Fruit fly (Drosophila melanogaster) whole organism, embryonic: ENCODE data around the gene UQCR-6.4L.
A peak's percentile ranks its signal among the peaks of the same experiment; 100 is the strongest.

ENCODE experiments used
- Atf-2 ChIP-seq: fragments of 200-800 bp; sonication (Bioruptor generic); optimal IDR thresholded peaks from 2 replicates; lab custom pipeline; 2016; ENCODE audit warnings: missing biosample characterization, missing genetic modification characterization
- Bdp1 ChIP-seq: fragments of 200-800 bp; sonication (Bioruptor generic); optimal IDR thresholded peaks from 3 replicates; lab custom pipeline; 2016; ENCODE audit warnings: missing biosample characterization, missing genetic modification characterization
- CG10565 ChIP-seq: fragments of 200-800 bp; sonication (Bioruptor generic); optimal IDR thresholded peaks from 3 replicates; lab custom pipeline; 2016; ENCODE audit warnings: missing biosample characterization, mild to moderate bottlenecking, missing genetic modification characterization
- CG10654 ChIP-seq: fragments of 200-800 bp; sonication (Bioruptor generic); optimal IDR thresholded peaks from 2 replicates; lab custom pipeline; 2016; ENCODE audit warnings: missing biosample characterization, missing genetic modification characterization
- CG10979 ChIP-seq: fragments of 200-800 bp; sonication (Bioruptor generic); optimal IDR thresholded peaks from 2 replicates; lab custom pipeline; 2018; ENCODE audit warnings: missing biosample characterization, mild to moderate bottlenecking, missing genetic modification characterization, moderate library complexity
- CG11456 ChIP-seq: fragments of 200-800 bp; sonication (Bioruptor generic); IDR thresholded peaks from 3 replicates; pipeline ENCODE4 v1.3.6; 2022; ENCODE audit warnings: missing biosample characterization, missing genetic modification characterization
- CG15514 ChIP-seq: fragments of 200-800 bp; sonication (Bioruptor generic); optimal IDR thresholded peaks from 3 replicates; lab custom pipeline; 2017; ENCODE audit warnings: missing biosample characterization, missing genetic modification characterization, mild to moderate bottlenecking, moderate library complexity, missing genetic modification reagents
- CG1602 ChIP-seq: fragments of 200-800 bp; sonication (Bioruptor generic); optimal IDR thresholded peaks from 3 replicates; lab custom pipeline; 2016; ENCODE audit warnings: missing biosample characterization, missing genetic modification characterization
- CG16779 ChIP-seq: fragments of 200-800 bp; sonication (Bioruptor generic); IDR thresholded peaks from 2 replicates; pipeline ENCODE4 v1.3.6; 2022; ENCODE audit warnings: missing biosample characterization, missing genetic modification characterization
- CG17328 ChIP-seq: fragments of 200-800 bp; sonication (Bioruptor generic); IDR thresholded peaks from 2 replicates; pipeline ENCODE4 v1.3.6; 2022; ENCODE audit warnings: missing biosample characterization, missing genetic modification characterization
- CG17568 ChIP-seq: fragments of 200-800 bp; sonication (Bioruptor generic); optimal IDR thresholded peaks from 2 replicates; lab custom pipeline; 2018; ENCODE audit warnings: missing biosample characterization, mild to moderate bottlenecking, missing genetic modification characterization, moderate library complexity
- CG2116 ChIP-seq: fragments of 200-800 bp; sonication (Bioruptor generic); optimal IDR thresholded peaks from 3 replicates; lab custom pipeline; 2018; ENCODE audit warnings: missing biosample characterization, mild to moderate bottlenecking, missing genetic modification characterization
- CG2678 ChIP-seq: fragments of 200-800 bp; sonication (Bioruptor generic); optimal IDR thresholded peaks from 3 replicates; lab custom pipeline; 2019; ENCODE audit warnings: missing biosample characterization, mild to moderate bottlenecking, missing genetic modification characterization, moderate library complexity
- CG2712 ChIP-seq: fragments of 200-800 bp; optimal IDR thresholded peaks from 3 replicates; lab custom pipeline; 2019; ENCODE audit warnings: missing biosample characterization, mild to moderate bottlenecking, missing genetic modification characterization, moderate library complexity
- CG3407 ChIP-seq: fragments of 200-800 bp; sonication (Bioruptor generic); optimal IDR thresholded peaks from 2 replicates; lab custom pipeline; 2018; ENCODE audit warnings: missing biosample characterization, mild to moderate bottlenecking, missing genetic modification characterization
- CG6175 ChIP-seq: fragments of 200-800 bp; sonication (Bioruptor generic); IDR thresholded peaks from 3 replicates; pipeline ENCODE4 v1.3.6; 2022; ENCODE audit warnings: missing biosample characterization, missing genetic modification characterization
- CG6654 ChIP-seq: fragments of 200-800 bp; sonication (Bioruptor generic); optimal IDR thresholded peaks from 2 replicates; lab custom pipeline; 2017; ENCODE audit warnings: missing biosample characterization, mild to moderate bottlenecking, missing genetic modification characterization
- CG8290 ChIP-seq, 3 experiments: fragments of 200-800 bp; sonication (Bioruptor generic); optimal IDR thresholded peaks; 2 replicates each; lab custom pipeline; 2016 to 2019; ENCODE audit warnings: missing biosample characterization in 3 of 3, missing genetic modification characterization in 3 of 3, mild to moderate bottlenecking in 2 of 3, moderate library complexity in 1 of 3
- CG8388 ChIP-seq: fragments of 200-800 bp; sonication (Bioruptor generic); optimal IDR thresholded peaks from 2 replicates; lab custom pipeline; 2019; ENCODE audit warnings: missing biosample characterization, mild to moderate bottlenecking, missing genetic modification characterization, moderate library complexity
- Dip3 ChIP-seq: fragments of 200-800 bp; sonication (Bioruptor generic); optimal IDR thresholded peaks from 3 replicates; lab custom pipeline; 2016; ENCODE audit warnings: missing biosample characterization, missing genetic modification characterization
- GATAe ChIP-seq: fragments of 200-800 bp; sonication (Bioruptor generic); conservative IDR thresholded peaks from 2 replicates; pipeline ENCODE4 v1.3.6; 2022; ENCODE audit warnings: missing biosample characterization, missing genetic modification characterization
- H15 ChIP-seq: fragments of 200-800 bp; sonication (Bioruptor generic); IDR thresholded peaks from 3 replicates; pipeline ENCODE4 v1.3.6; 2022; ENCODE audit warnings: missing biosample characterization, missing genetic modification characterization
- Nf-YA ChIP-seq: fragments of 200-800 bp; sonication (Bioruptor generic); IDR thresholded peaks from 2 replicates; pipeline ENCODE4 v1.3.6; 2022; ENCODE audit warnings: missing biosample characterization, missing genetic modification characterization
- Sox100B ChIP-seq: fragments of 200-800 bp; sonication (Bioruptor generic); optimal IDR thresholded peaks from 3 replicates; lab custom pipeline; 2018; ENCODE audit warnings: missing biosample characterization, mild to moderate bottlenecking, missing genetic modification characterization
- Ssrp ChIP-seq: fragments of 200-800 bp; sonication (Bioruptor generic); optimal IDR thresholded peaks from 2 replicates; lab custom pipeline; 2018; ENCODE audit warnings: missing biosample characterization, mild to moderate bottlenecking, missing genetic modification characterization, moderate library complexity
- Stat92E ChIP-seq, 3 experiments: fragments of >200 bp in 2 of 3; fragments of 200-800 bp in 1 of 3; sonication (Bioruptor generic) in 1 of 3; optimal IDR thresholded peaks; 2 replicates each; lab custom pipeline; 2017 to 2019; ENCODE audit warnings: missing biosample characterization in 3 of 3, missing genetic modification characterization in 3 of 3, mild to moderate bottlenecking in 1 of 3, moderate library complexity in 1 of 3
- Xrp1 ChIP-seq: fragments of 200-800 bp; sonication (Bioruptor generic); IDR thresholded peaks from 2 replicates; pipeline ENCODE4 v1.3.6; 2022; ENCODE audit warnings: missing biosample characterization, missing genetic modification characterization
- YL-1 ChIP-seq: fragments of 200-800 bp; sonication (Bioruptor generic); optimal IDR thresholded peaks from 3 replicates; lab custom pipeline; 2017; ENCODE audit warnings: missing biosample characterization, mild to moderate bottlenecking, missing genetic modification characterization
- ash1 ChIP-seq: fragments of 200-800 bp; sonication (Bioruptor generic); optimal IDR thresholded peaks from 2 replicates; lab custom pipeline; 2018; ENCODE audit warnings: missing biosample characterization, mild to moderate bottlenecking, missing genetic modification characterization
- ato ChIP-seq: fragments of 200-800 bp; sonication (Bioruptor generic); IDR thresholded peaks from 2 replicates; pipeline ENCODE4 v1.3.6; 2022; ENCODE audit warnings: missing biosample characterization, missing genetic modification characterization; ENCODE audit not compliant: partially characterized antibody
- az2 ChIP-seq: fragments of 200-800 bp; sonication (Bioruptor generic); optimal IDR thresholded peaks from 3 replicates; lab custom pipeline; 2016; ENCODE audit warnings: missing biosample characterization, missing genetic modification characterization
- br ChIP-seq: fragments of >200 bp; optimal IDR thresholded peaks from 2 replicates; lab custom pipeline; 2017
- bsh ChIP-seq, 2 experiments: fragments of 200-800 bp; sonication (Bioruptor generic); optimal IDR thresholded peaks; 2 replicates each; lab custom pipeline; 2017 to 2018; ENCODE audit warnings: mild to moderate bottlenecking in 2 of 2, missing biosample characterization in 2 of 2, missing genetic modification characterization in 2 of 2, moderate library complexity in 1 of 2
- chinmo ChIP-seq: fragments of 200-800 bp; sonication (Bioruptor generic); IDR thresholded peaks from 4 replicates; pipeline ENCODE4 v1.3.6; 2022; ENCODE audit warnings: missing biosample characterization, missing genetic modification characterization; ENCODE audit not compliant: partially characterized antibody
- dan ChIP-seq: fragments of 200-800 bp; sonication (Bioruptor generic); IDR thresholded peaks from 2 replicates; pipeline ENCODE4 v1.3.6; 2022; ENCODE audit warnings: missing biosample characterization, missing genetic modification characterization
- dimm ChIP-seq: fragments of 200-800 bp; sonication (Bioruptor generic); IDR thresholded peaks from 2 replicates; pipeline ENCODE4 v1.3.6; 2022; ENCODE audit warnings: missing biosample characterization, missing genetic modification characterization
- ewg ChIP-seq: fragments of 200-800 bp; sonication (Bioruptor generic); optimal IDR thresholded peaks from 3 replicates; lab custom pipeline; 2017; ENCODE audit warnings: mild to moderate bottlenecking, missing biosample characterization, missing genetic modification reagents, missing genetic modification characterization
- gcm ChIP-seq: fragments of 200-800 bp; sonication (Bioruptor generic); optimal IDR thresholded peaks from 2 replicates; lab custom pipeline; 2019; ENCODE audit warnings: missing biosample characterization, mild to moderate bottlenecking, missing genetic modification characterization, moderate library complexity
- gcm2 ChIP-seq: fragments of 200-800 bp; sonication (Bioruptor generic); optimal IDR thresholded peaks from 2 replicates; lab custom pipeline; 2016; ENCODE audit warnings: missing biosample characterization, missing genetic modification characterization
- hb ChIP-seq: fragments of 200-800 bp; sonication (Bioruptor generic); IDR thresholded peaks from 3 replicates; pipeline ENCODE4 v1.3.6; 2022; ENCODE audit warnings: missing biosample characterization, missing genetic modification characterization; ENCODE audit not compliant: partially characterized antibody
- insv ChIP-seq, 2 experiments: fragments of 200-800 bp; sonication (Bioruptor generic); optimal IDR thresholded peaks; 3 replicates each; lab custom pipeline; 2016 to 2018; ENCODE audit warnings: missing biosample characterization in 2 of 2, missing genetic modification characterization in 2 of 2
- lbe ChIP-seq: fragments of 200-800 bp; sonication (Bioruptor generic); optimal IDR thresholded peaks from 2 replicates; lab custom pipeline; 2016; ENCODE audit warnings: missing biosample characterization, mild to moderate bottlenecking, missing genetic modification characterization
- mam ChIP-seq: fragments of 200-800 bp; sonication (Bioruptor generic); optimal IDR thresholded peaks from 3 replicates; lab custom pipeline; 2016; ENCODE audit warnings: missing biosample characterization, missing genetic modification characterization
- pb ChIP-seq: fragments of 200-800 bp; sonication (Bioruptor generic); optimal IDR thresholded peaks from 3 replicates; lab custom pipeline; 2016; ENCODE audit warnings: missing biosample characterization, missing genetic modification characterization
- row ChIP-seq: fragments of 200-800 bp; sonication (Bioruptor generic); IDR thresholded peaks from 3 replicates; pipeline ENCODE4 v1.3.6; 2022; ENCODE audit warnings: missing biosample characterization, missing genetic modification characterization
- sd ChIP-seq: fragments of 200-800 bp; sonication (Bioruptor generic); optimal IDR thresholded peaks from 3 replicates; lab custom pipeline; 2018; ENCODE audit warnings: missing biosample characterization, mild to moderate bottlenecking, missing genetic modification characterization, moderate library complexity
- seq ChIP-seq: fragments of 200-800 bp; sonication (Bioruptor generic); IDR thresholded peaks from 2 replicates; pipeline ENCODE4 v1.3.6; 2022; ENCODE audit warnings: missing biosample characterization, missing genetic modification characterization
- sob ChIP-seq: fragments of 200-800 bp; sonication (Bioruptor generic); IDR thresholded peaks from 2 replicates; pipeline ENCODE4 v1.3.6; 2022; ENCODE audit warnings: missing biosample characterization, missing genetic modification characterization
- vnd ChIP-seq: fragments of 200-800 bp; sonication (Bioruptor generic); IDR thresholded peaks from 3 replicates; pipeline ENCODE4 v1.3.6; 2022; ENCODE audit warnings: missing biosample characterization, missing genetic modification characterization; ENCODE audit not compliant: partially characterized antibody
- yki ChIP-seq: fragments of >200 bp; optimal IDR thresholded peaks from 3 replicates; lab custom pipeline; 2018
- zfh2 ChIP-seq: fragments of 200-800 bp; sonication (Bioruptor generic); optimal IDR thresholded peaks from 2 replicates; lab custom pipeline; 2016; ENCODE audit warnings: missing biosample characterization, missing genetic modification characterization

Gene UQCR-6.4L

dm6 chr3L:16609120-16609519 lies 42.6 kb downstream of the UQCR-6.4L start, which contains the start of gene CG4098:
TSS of gene CG4098 (minus strand) at chr3L:16609347.
- TF ChIP-seq seq (GFP tag; lab: Robert Waterston, UW) = no peak; the same call in 1 of the 2 replicates
- TF ChIP-seq CG17568 = no peak
- peak; percentile 38 for TF ChIP-seq CG2678 (tag; lab: Kevin White, UChicago)
- peak; percentile 25 for TF ChIP-seq ash1 (GFP tag; lab: Kevin White, UChicago)
- peak; percentile 37 for TF ChIP-seq YL-1 (GFP tag; lab: Kevin White, UChicago)
- TF ChIP-seq yki (lab: Kevin White, UChicago) = no peak
- TF ChIP-seq Xrp1 (GFP tag; lab: Robert Waterston, UW) = peak; percentile 67
- no peak for TF ChIP-seq br
- TF ChIP-seq insv (GFP tag; optimal IDR thresholded peaks at IDR 0.05; lab: Kevin White, UChicago) = no peak
- no peak for TF ChIP-seq Sox100B (GFP tag; lab: Kevin White, UChicago)
- TF ChIP-seq vnd (GFP tag; lab: Robert Waterston, UW) = no peak
- no peak for TF ChIP-seq dan (GFP tag; lab: Robert Waterston, UW)
- peak; percentile 0 for TF ChIP-seq CG2116
- no peak for TF ChIP-seq hb (GFP tag; lab: Robert Waterston, UW)
- TF ChIP-seq Stat92E (GFP tag; optimal IDR thresholded peaks at IDR 0.05; lab: Kevin White, UChicago) = no peak
- peak; percentile 34 for TF ChIP-seq CG10979 (tag; lab: Kevin White, UChicago)
- TF ChIP-seq H15 (GFP tag; lab: Robert Waterston, UW) = peak; percentile 62; the same call in 1 of the 3 replicates
- peak; percentile 15 for TF ChIP-seq Ssrp (tag; lab: Kevin White, UChicago)
- no peak for TF ChIP-seq chinmo (GFP tag; lab: Robert Waterston, UW)
- TF ChIP-seq sd (tag; lab: Kevin White, UChicago) = peak; percentile 37
- no peak for TF ChIP-seq CG10565 (GFP tag; lab: Kevin White, UChicago)
- peak; percentile 21 for TF ChIP-seq lbe (GFP tag; lab: Kevin White, UChicago)
- TF ChIP-seq row = peak; percentile 97
- TF ChIP-seq CG10654 (GFP tag; lab: Kevin White, UChicago) = peak; percentile 30
- TF ChIP-seq CG8388 = no peak
- TF ChIP-seq bsh (GFP tag; optimal IDR thresholded peaks at IDR 0.05; lab: Kevin White, UChicago) = peak in 1 of 2 experiments; percentile 47
- TF ChIP-seq ato (GFP tag; lab: Robert Waterston, UW) = no peak
- TF ChIP-seq mam (GFP tag; lab: Kevin White, UChicago) = peak; percentile 69
- TF ChIP-seq CG2712 (tag; lab: Kevin White, UChicago) = peak; percentile 37
- peak; percentile 71 for TF ChIP-seq CG17328 (GFP tag; lab: Robert Waterston, UW)
- peak; percentile 55 for TF ChIP-seq Dip3 (GFP tag; lab: Kevin White, UChicago)
- no peak for TF ChIP-seq CG3407
- peak; percentile 29 for TF ChIP-seq gcm2 (GFP tag; lab: Kevin White, UChicago)
- peak; percentile 82 for TF ChIP-seq sob (GFP tag; lab: Robert Waterston, UW)
- TF ChIP-seq CG11456 (GFP tag; lab: Robert Waterston, UW) = peak; percentile 85; the same call in 2 of the 3 replicates
- TF ChIP-seq GATAe = no peak
- TF ChIP-seq az2 (GFP tag; lab: Kevin White, UChicago) = peak; percentile 61
- TF ChIP-seq Bdp1 (GFP tag; lab: Kevin White, UChicago) = peak; percentile 46
- peak; percentile 16 for TF ChIP-seq CG1602 (GFP tag; lab: Kevin White, UChicago)
- TF ChIP-seq pb (GFP tag; lab: Kevin White, UChicago) = no peak
- TF ChIP-seq dimm (GFP tag; lab: Robert Waterston, UW) = no peak
- peak; percentile 67 for TF ChIP-seq CG15514 (GFP tag; lab: Kevin White, UChicago)
- TF ChIP-seq CG8290 (GFP tag; optimal IDR thresholded peaks at IDR 0.05; lab: Kevin White, UChicago) = no peak
- TF ChIP-seq CG8290 (tag; optimal IDR thresholded peaks at IDR 0.05; lab: Kevin White, UChicago) = peak in 1 of 2 experiments; percentile 95
- no peak for TF ChIP-seq ewg (GFP tag; lab: Kevin White, UChicago)
- TF ChIP-seq zfh2 (GFP tag; lab: Kevin White, UChicago) = peak; percentile 75
- TF ChIP-seq gcm = no peak
- 0 out of 3 replicates have a peak, but pooled peaks have one; percentile 30 for TF ChIP-seq CG6175
- peak; percentile 48; the same call in 1 of the 2 replicates for TF ChIP-seq Nf-YA (GFP tag; lab: Robert Waterston, UW)
- TF ChIP-seq CG16779 (GFP tag; lab: Robert Waterston, UW) = peak; percentile 78
- peak; percentile 13 for TF ChIP-seq Atf-2
- no peak for TF ChIP-seq CG6654 (GFP tag; lab: Kevin White, UChicago)
